Fruit fly (Drosophila melanogaster) whole organism, pupa: Measurements from ENCODE around the gene SdhD.

Source experiments
- CG13204 ChIP-seq: fragments of 200-800 bp; sonication (Bioruptor generic); optimal IDR thresholded peaks from 2 replicates; lab custom pipeline; 2018; ENCODE audit warnings: missing biosample characterization, mild to moderate bottlenecking, missing genetic modification characterization, moderate library complexity
- CG14655 ChIP-seq: fragments of 200-800 bp; sonication (Bioruptor generic); optimal IDR thresholded peaks from 3 replicates; lab custom pipeline; 2017; ENCODE audit warnings: mild to moderate bottlenecking, missing biosample characterization, missing genetic modification reagents, missing genetic modification characterization
- CG15710 ChIP-seq: fragments of 200-800 bp; sonication (Bioruptor generic); optimal IDR thresholded peaks from 2 replicates; lab custom pipeline; 2018; ENCODE audit warnings: missing biosample characterization, mild to moderate bottlenecking, missing genetic modification characterization, moderate library complexity
- CG4496 ChIP-seq: fragments of 200-800 bp; sonication (Bioruptor generic); IDR thresholded peaks from 3 replicates; pipeline ENCODE4 v1.3.6; 2022; ENCODE audit warnings: missing biosample characterization, missing genetic modification characterization
- CG8301 ChIP-seq: fragments of 200-800 bp; sonication (Bioruptor generic); optimal IDR thresholded peaks from 2 replicates; lab custom pipeline; 2018; ENCODE audit warnings: missing biosample characterization, mild to moderate bottlenecking, missing genetic modification characterization
- CG9948 ChIP-seq: fragments of 200-800 bp; sonication (Bioruptor generic); optimal IDR thresholded peaks from 2 replicates; lab custom pipeline; 2018; ENCODE audit warnings: missing biosample characterization, mild to moderate bottlenecking, missing genetic modification characterization, moderate library complexity
- EcR ChIP-seq: fragments of 200-800 bp; sonication (Bioruptor generic); optimal IDR thresholded peaks from 3 replicates; lab custom pipeline; 2019; ENCODE audit warnings: missing biosample characterization, missing genetic modification characterization, mild to moderate bottlenecking, moderate library complexity, missing genetic modification reagents
- Pif1A ChIP-seq: fragments of 200-800 bp; sonication (Bioruptor generic); optimal IDR thresholded peaks from 3 replicates; lab custom pipeline; 2016; ENCODE audit warnings: missing biosample characterization, missing genetic modification characterization
- Pif1B ChIP-seq: fragments of 200-800 bp; sonication (Bioruptor generic); optimal IDR thresholded peaks from 3 replicates; lab custom pipeline; 2016; ENCODE audit warnings: missing biosample characterization, missing genetic modification characterization
- Snoo ChIP-seq: fragments of 200-800 bp; sonication (Bioruptor generic); optimal IDR thresholded peaks from 3 replicates; lab custom pipeline; 2017; ENCODE audit warnings: missing biosample characterization, mild to moderate bottlenecking, missing genetic modification characterization, inconsistent platforms
- gl ChIP-seq: fragments of 200-800 bp; sonication (Bioruptor generic); optimal IDR thresholded peaks from 2 replicates; lab custom pipeline; 2018; ENCODE audit warnings: missing biosample characterization, mild to moderate bottlenecking, missing genetic modification characterization
- rn ChIP-seq: fragments of 200-800 bp; sonication (Bioruptor generic); IDR thresholded peaks from 2 replicates; pipeline ENCODE4 v1.3.6; 2022; ENCODE audit warnings: missing biosample characterization, missing genetic modification characterization

DNA sequence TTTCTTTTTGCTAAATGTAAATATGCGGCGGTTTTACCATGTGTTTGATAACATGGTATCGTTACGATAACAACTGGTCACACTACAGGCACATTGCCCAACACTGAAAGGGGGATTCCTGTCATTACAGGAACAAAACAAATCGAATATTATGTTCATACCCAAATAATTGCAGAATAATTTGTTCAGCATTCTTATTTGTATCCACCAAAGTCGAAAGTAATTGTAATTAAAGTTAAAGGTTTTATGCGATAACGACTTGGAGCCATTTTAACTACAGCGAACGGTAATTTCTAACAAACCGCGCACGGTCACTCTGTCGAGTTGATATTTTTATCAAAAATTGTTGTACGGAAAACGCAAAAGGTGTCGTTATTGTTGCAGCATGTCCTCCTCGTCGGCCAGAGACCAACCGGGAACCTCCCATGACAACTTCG is 7.0 kb upstream of the SdhD start, which contains the start of the genes CG10214 and CG10375:
- TF ChIP-seq CG15710 (tag; lab: Kevin White, UChicago), result peak; percentile 55
- TF ChIP-seq CG13204 (GFP tag; lab: Kevin White, UChicago), result no peak
- peak; percentile 29 for TF ChIP-seq CG9948
- TF ChIP-seq CG8301 (tag; lab: Kevin White, UChicago), result peak; percentile 62
- TF ChIP-seq rn (GFP tag; lab: Robert Waterston, UW), result no peak
- peak; percentile 75 for TF ChIP-seq CG4496 (GFP tag; lab: Robert Waterston, UW)
- TF ChIP-seq EcR, result no peak
- TF ChIP-seq gl (tag; lab: Kevin White, UChicago), result peak; percentile 26
- TF ChIP-seq CG14655 (GFP tag; lab: Kevin White, UChicago), result no peak
- TF ChIP-seq Snoo, result peak; percentile 48
- no peak for TF ChIP-seq Pif1A (GFP tag; lab: Kevin White, UChicago)
- TF ChIP-seq Pif1B (GFP tag; lab: Kevin White, UChicago), result no peak
